Worm (Caenorhabditis elegans) whole organism, L4/young adult: ENCODE results near the gene scyl-1.

ENCODE experiments used
- W03F9.2 ChIP-seq: fragments of 150-350 bp; optimal IDR thresholded peaks from 2 replicates; lab custom pipeline; 2014; ENCODE audit warnings: missing biosample characterization, missing genetic modification characterization
- dao-5 ChIP-seq: sonication (generic microtip); optimal IDR thresholded peaks from 2 replicates; lab custom pipeline; 2016; ENCODE audit warnings: missing genotype, missing genetic modification characterization, moderate library complexity, missing compliant biosample characterization
- him-1 ChIP-seq: sonication (generic microtip); optimal IDR thresholded peaks from 2 replicates; lab custom pipeline; 2016; ENCODE audit warnings: missing genotype, missing genetic modification reagents, missing genetic modification characterization, missing compliant biosample characterization

The scyl-1 gene

DNA sequence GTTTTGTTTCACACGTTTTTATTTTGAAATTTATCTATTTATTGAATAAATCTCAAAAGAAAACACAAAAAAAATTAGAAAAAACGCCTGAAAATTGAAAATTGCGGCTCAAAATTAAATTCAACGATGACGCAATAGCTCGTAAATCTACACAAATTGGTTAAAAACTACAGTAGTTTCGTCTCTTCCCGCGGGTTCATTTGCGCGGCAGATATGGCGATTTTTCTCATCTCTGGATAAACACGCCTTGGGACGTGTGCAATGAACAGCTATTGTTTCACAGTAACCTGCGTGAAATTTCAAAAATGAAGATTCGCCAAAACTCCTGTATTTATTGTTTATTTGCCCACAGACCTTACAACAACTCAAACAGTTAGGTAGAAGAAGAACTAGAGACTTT, 32.2 kb downstream of the scyl-1 start:
- no peak for TF ChIP-seq him-1 (tag; lab: Kevin White, UChicago)
- no peak for TF ChIP-seq dao-5
- TF ChIP-seq W03F9.2 = no peak

DNA sequence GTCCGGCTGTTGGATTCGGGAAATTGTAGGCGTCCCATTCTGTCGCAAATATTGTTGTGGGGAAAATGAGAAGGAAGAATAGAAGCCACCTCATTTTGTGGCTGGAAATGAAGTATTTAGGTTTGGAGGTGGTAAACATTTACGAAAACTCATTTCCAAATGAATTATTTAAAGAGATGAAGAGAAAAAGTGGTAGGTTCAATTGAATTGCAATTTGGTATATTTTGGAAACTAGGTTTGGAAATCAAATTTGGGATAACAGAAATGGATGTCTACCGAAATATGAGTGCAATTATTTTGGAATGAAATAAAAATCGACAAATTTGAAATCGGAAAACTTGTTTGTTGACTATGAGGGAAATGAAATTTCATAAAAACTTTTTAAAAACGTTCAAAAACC, 32.7 kb downstream of the scyl-1 start, which contains the start of gene F15B9.10:
Gene F15B9.10, minus strand, starts transcription at position 101 of the 400 bp plus-strand sequence.
- TF ChIP-seq him-1 (tag; lab: Kevin White, UChicago) (no peak), W03F9.2 (no peak), dao-5 (no peak)

DNA sequence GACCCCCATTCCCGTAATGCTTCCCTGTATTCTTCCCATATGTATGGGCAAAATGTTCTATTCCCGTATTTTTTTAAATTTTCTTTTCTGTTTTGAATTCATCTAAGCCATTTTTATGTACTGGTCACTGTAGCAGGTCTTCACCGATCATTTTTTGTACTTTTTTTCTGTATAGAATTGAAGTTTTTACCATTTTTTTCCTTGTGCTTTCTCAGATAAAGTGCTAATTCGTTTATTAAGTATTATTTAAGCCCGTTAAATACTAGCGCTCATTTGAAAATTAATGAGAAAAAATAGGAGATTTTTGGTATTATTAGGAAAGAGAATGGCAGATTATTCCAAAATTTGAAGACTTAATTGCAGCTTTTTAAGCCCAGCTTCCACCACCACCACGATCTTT, 34.8 kb downstream of the scyl-1 start:
- TF ChIP-seq W03F9.2 (no peak), him-1 (tag; lab: Kevin White, UChicago) (no peak), dao-5 (no peak)

DNA sequence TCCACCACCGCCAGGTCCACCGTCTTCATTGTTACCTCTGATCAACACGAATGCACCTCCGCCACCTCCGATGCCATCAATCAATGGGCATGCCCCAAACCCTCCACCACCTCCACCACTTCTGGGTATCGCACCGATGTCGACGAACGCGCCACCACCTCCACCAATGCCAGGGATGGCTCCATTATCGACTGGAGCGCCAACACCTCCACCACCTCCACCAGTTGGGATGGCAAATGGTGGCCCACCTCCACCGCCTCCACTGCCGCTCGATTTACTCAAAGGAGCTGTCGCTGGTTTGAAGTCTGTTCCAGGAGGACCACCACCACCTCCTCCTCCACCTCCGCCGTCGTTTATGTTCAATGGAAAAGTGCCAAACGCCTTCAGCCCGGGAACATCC, 37.1 kb downstream of the scyl-1 start:
- TF ChIP-seq W03F9.2 (no peak), him-1 (tag; lab: Kevin White, UChicago) (no peak), dao-5 (no peak)

DNA sequence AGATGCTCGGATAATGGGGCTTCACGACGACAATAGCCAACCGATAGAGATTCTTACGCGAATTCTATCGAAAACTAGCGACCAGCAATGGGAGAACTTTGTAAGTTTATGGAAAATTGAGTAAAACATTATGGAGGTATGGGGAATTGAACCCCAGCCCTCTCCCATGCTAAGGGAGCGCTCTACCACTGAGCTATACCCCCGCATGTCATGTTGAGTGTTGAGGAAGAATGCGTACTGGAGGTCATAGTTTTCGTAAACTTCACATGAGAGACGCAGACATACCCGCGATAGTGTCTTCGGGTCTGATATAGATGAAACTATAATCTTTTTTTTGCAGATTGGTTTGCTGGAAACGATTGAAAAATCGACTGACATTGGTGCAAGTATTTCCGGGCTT, 38.1 kb downstream of the scyl-1 start:
- no peak for TF ChIP-seq W03F9.2
- peak; percentile 72 for TF ChIP-seq dao-5
- peak; percentile 72 for TF ChIP-seq him-1 (tag; lab: Kevin White, UChicago)

DNA sequence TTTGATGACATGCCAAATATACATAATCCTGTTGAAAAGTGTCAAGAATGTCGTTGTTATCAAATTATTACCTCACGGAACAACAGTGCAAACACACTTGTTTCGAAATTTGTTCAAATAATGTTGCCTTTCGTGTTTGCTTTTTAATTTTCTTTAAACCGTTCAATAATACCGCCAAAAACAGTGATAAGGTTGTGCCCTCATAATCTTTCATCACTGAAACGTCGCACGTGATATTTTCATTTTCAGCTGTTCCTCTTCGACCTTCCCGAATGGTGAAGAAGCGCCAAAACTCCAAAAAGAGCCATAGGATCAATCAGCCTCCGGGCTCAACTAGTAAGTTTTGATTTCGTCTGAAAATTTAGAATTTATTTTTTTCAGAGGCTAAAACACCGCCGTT, 39.5 kb downstream of the scyl-1 start, which contains the start of gene inft-2:
Gene inft-2, plus strand, starts transcription at position 248 of the 400 bp plus-strand sequence.
- TF ChIP-seq W03F9.2 (no peak), him-1 (tag; lab: Kevin White, UChicago) (no peak), dao-5 (no peak)

DNA sequence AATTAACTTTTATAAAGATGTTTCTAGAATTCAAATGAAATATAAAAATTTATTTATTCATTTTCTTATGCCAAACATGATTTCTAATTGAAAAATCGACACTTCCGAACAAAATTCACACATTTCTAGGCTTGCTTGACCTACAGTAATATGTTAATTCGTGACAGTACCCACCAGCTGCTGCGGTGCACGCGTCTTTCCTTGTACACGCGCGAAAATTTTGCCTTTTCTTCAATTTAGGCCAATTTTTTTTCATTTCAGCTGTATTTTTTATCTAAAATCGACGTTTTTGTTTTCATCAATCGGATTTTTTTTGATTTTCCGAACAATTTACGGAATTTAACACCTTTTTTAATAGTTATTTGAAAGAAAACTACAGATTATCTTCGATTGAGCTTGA, 41.5 kb downstream of the scyl-1 start:
- TF ChIP-seq W03F9.2 (no peak), him-1 (tag; lab: Kevin White, UChicago) (no peak), dao-5 (no peak)

DNA sequence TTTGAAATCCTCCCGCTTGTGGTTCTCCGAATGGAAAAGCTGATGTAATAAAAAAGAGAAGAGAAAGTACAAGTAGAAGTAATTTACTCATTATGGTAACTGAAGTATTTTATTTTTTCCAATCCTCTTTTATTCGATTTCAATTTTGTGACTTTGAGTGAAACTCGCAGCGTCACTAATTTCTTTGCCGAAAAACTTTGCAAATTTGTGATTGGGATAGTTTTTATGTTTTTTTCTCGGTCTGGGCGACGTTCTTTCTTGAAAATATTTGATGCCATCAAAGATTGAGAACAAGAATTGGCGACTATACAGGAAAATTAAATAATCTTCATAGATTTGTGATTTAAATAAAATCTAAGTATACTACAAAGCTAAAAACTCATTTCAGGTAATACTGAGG, 42.0 kb downstream of the scyl-1 start, which contains the start of gene far-4:
Gene far-4, minus strand, starts transcription at position 101 of the 400 bp plus-strand sequence.
- TF ChIP-seq W03F9.2 = no peak
- no peak for TF ChIP-seq him-1 (tag; lab: Kevin White, UChicago)
- TF ChIP-seq dao-5 = no peak

DNA sequence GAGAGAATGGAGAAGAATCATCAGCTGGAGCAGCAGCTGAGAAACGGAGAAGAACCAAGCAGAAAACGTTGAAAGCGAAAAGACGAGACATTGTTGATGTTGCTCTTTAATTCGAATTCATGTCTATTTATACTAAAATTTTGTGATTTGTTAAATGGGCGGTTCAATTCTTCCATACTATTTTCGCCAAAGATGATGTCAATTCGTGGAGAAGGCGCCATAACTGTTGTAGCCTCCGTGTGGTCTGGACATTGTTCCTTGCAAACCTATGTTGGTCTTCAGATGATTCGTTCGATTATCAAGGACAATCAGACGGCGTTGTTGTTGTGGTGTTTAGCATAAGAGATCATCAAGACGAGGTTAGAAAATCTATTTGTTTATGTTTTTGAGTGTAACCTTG, 44.1 kb downstream of the scyl-1 start, which contains the start of gene far-3:
Gene far-3, minus strand, starts transcription at position 101 of the 400 bp plus-strand sequence.
- TF ChIP-seq dao-5 = no peak
- no peak for TF ChIP-seq him-1 (tag; lab: Kevin White, UChicago)
- no peak for TF ChIP-seq W03F9.2

DNA sequence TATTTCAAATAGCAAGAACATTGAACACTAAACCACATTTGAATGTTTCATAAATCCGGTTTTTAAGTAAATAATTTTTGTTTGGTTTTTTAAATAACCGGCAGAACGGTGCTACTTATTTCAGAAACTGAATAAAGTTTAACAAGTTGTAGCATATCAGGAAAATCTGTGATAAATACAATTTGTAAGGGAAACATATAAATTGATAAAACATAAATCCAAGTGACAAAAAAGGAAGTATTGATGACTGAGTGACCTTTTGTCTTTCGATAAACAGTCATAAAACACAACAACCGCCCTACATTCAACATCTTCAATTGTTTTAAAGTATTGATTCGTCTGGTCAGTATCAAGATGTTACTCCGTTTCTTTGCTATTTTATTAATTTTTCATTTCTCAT, 46.3 kb downstream of the scyl-1 start, which contains the start of gene far-5:
Gene far-5, plus strand, starts transcription at position 301 of the 400 bp plus-strand sequence.
- TF ChIP-seq him-1 (tag; lab: Kevin White, UChicago) = no peak

DNA sequence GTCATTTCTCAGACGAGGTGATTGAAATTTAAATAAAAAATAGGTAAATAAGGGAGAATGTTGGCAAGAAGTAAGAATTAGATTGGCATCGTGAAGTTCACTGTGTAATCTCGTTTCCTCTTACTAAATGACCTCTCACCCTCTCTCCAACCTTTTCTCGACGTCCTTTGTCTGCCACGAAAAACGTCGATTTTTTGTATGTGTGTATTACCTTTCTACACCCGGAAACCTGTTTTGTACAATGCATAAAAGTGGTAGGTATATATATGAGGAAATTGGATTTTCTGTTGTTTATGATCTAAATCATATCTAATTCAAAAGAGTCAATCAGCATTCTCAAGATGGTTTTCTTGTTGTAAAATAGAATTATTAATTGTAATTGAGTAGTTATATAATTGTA, 48.6 kb downstream of the scyl-1 start, which contains the start of the genes F15B9.11 and dsl-7:
Gene F15B9.11, minus strand, starts transcription at position 5 of the 400 bp plus-strand sequence.
Gene dsl-7, plus strand, starts transcription at position 260 of the 400 bp plus-strand sequence.
- TF ChIP-seq W03F9.2 (no peak), him-1 (tag; lab: Kevin White, UChicago) (no peak), dao-5 (no peak)

DNA sequence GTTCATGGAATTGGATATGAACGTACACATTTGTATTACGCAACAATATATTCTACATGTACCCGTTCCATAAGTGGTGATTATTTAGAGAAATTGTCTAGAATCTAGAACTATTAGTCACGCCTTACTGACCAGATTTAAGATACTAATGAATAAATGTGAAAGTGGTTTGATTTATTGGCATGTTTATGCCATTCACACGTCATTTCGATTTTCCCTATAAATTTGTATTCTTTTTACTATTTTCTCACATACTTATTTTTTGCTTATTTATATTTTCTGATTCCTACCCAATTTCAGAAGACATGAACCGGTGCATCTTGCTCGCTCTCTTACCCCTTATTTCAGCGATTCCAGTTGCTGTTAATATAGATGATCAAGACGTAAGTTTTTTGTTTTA, 53.3 kb downstream of the scyl-1 start, which contains the start of gene F15B9.8:
Gene F15B9.8, plus strand, starts transcription at position 301 of the 400 bp plus-strand sequence.
- TF ChIP-seq him-1 (tag; lab: Kevin White, UChicago) (no peak), W03F9.2 (no peak), dao-5 (no peak)

DNA sequence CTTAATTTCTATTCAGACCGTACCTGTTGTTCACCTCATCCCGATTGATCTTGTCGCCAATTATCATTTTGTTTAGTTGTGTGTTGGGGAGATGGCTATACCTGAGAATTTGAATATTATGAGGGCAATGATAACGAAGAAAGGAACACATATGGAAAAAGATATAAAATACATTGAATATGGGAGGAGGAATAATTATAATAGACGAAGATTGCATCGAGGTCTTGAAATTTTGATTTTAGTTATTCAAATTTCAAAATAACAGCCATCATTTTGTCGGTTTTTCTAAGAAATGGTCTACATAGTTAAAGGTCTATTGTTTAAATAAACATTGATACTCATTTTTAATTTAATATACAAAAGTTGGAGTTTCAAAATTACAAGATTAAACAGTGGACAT, 54.5 kb downstream of the scyl-1 start, which contains the start of gene shw-3:
Gene shw-3, minus strand, starts transcription at position 101 of the 400 bp plus-strand sequence.
- TF ChIP-seq dao-5 (no peak), him-1 (tag; lab: Kevin White, UChicago) (no peak), W03F9.2 (no peak)
